Worm (Caenorhabditis elegans) whole organism, young adult: ENCODE data around the gene tatn-1.

Source experiments
- C17E4.6 ChIP-seq: fragments of 200-800 bp; sonication (Bioruptor generic); IDR thresholded peaks from 2 replicates; pipeline ENCODE4 v1.3.6; 2022; ENCODE audit warnings: missing genetic modification reagents, missing genetic modification characterization, missing compliant biosample characterization
- F55B11.4 ChIP-seq: sonication (generic microtip); optimal IDR thresholded peaks from 2 replicates; lab custom pipeline; 2016; ENCODE audit warnings: missing compliant biosample characterization, missing genetic modification characterization, borderline replicate concordance; ENCODE audit not compliant: insufficient read depth
- ama-1 ChIP-seq, 3 experiments: fragments of 150-350 bp in 1 of 3; sonication (generic microtip) in 2 of 3; optimal IDR thresholded peaks; 2 replicates each; lab custom pipeline; 2014 to 2018; ENCODE audit warnings: missing biosample characterization in 2 of 3, missing genetic modification characterization in 2 of 3, missing genetic modification reagents in 2 of 3
- athp-1 ChIP-seq: sonication (generic microtip); optimal IDR thresholded peaks from 2 replicates; lab custom pipeline; 2017; ENCODE audit warnings: mild to moderate bottlenecking, missing genetic modification characterization, missing compliant biosample characterization
- ccch-3 ChIP-seq: fragments of 200-800 bp; sonication (Bioruptor generic); optimal IDR thresholded peaks from 2 replicates; lab custom pipeline; 2018; ENCODE audit warnings: mild to moderate bottlenecking, missing genetic modification characterization, missing compliant biosample characterization
- chd-7 ChIP-seq: sonication (generic microtip); optimal IDR thresholded peaks from 2 replicates; lab custom pipeline; 2016; ENCODE audit warnings: mild to moderate bottlenecking, missing genetic modification characterization, moderate library complexity, missing compliant biosample characterization
- dpff-1 ChIP-seq: sonication (generic microtip); optimal IDR thresholded peaks from 2 replicates; lab custom pipeline; 2017; ENCODE audit warnings: mild to moderate bottlenecking, missing genetic modification characterization, missing compliant biosample characterization
- ekl-4 ChIP-seq: fragments of 200-800 bp; sonication (Bioruptor generic); IDR thresholded peaks from 2 replicates; pipeline ENCODE4 v1.3.6; 2022; ENCODE audit warnings: missing genetic modification reagents, missing genetic modification characterization, missing compliant biosample characterization
- hsf-1 ChIP-seq: fragments of 200-800 bp; sonication (Bioruptor generic); IDR thresholded peaks from 2 replicates; pipeline ENCODE4 v1.3.6; 2022; ENCODE audit warnings: missing genetic modification reagents, missing genetic modification characterization, missing compliant biosample characterization
- let-607 ChIP-seq, 2 experiments: fragments of 200-800 bp in 1 of 2; sonication (Bioruptor generic) in 1 of 2; sonication (generic microtip) in 1 of 2; optimal IDR thresholded peaks; 2 replicates each; lab custom pipeline; 2016 to 2018; ENCODE audit warnings: mild to moderate bottlenecking in 2 of 2, missing compliant biosample characterization in 2 of 2, missing genetic modification characterization in 2 of 2, moderate library complexity in 2 of 2, missing genotype in 1 of 2
- madf-6 ChIP-seq: fragments of 200-800 bp; sonication (Bioruptor generic); IDR thresholded peaks from 2 replicates; pipeline ENCODE4 v1.3.6; 2022; ENCODE audit warnings: missing genetic modification reagents, missing genetic modification characterization, missing compliant biosample characterization
- unc-62 ChIP-seq: fragments of 150-350 bp; optimal IDR thresholded peaks from 2 replicates; lab custom pipeline; 2014; ENCODE audit warnings: missing biosample characterization, missing genetic modification reagents, missing genetic modification characterization

DNA sequence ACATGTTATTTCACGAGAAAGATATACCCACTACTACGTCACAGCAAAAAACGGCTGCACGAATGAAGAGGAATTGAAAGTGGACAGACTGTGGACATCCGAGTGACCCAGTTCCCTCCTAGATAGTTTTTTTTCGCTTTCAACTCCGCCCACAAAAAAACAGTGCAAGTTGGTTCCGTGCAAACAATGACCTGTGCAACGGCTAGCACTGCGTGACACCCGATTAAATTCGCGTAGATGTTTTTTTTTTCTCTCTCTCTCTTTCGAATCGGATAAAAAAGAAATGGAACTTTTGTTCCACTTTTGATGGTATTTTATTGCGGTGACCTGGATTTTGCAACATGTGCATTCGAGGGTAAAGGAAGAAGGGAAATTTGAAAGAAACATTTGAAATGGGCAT lies 45.6 kb upstream of the tatn-1 start:
- TF ChIP-seq C17E4.6 (GFP tag; lab: Robert Waterston, UW), result no peak
- no peak for TF ChIP-seq ekl-4 (GFP tag; lab: Robert Waterston, UW)
- TF ChIP-seq ama-1 (optimal IDR thresholded peaks at IDR 0.05; lab: Kevin White, UChicago), result no peak
- TF ChIP-seq ama-1 (GFP tag; optimal IDR thresholded peaks at IDR 0.05; lab: Kevin White, UChicago), result no peak
- TF ChIP-seq F55B11.4 (tag; lab: Kevin White, UChicago), result no peak
- TF ChIP-seq chd-7 (tag; lab: Kevin White, UChicago), result no peak
- TF ChIP-seq dpff-1 (tag; lab: Kevin White, UChicago), result no peak
- no peak for TF ChIP-seq athp-1 (tag; lab: Kevin White, UChicago)
- TF ChIP-seq unc-62 (GFP tag; lab: Kevin White, UChicago), result no peak
- TF ChIP-seq hsf-1, result no peak
- no peak for TF ChIP-seq madf-6 (GFP tag; lab: Robert Waterston, UW)
- TF ChIP-seq let-607 (tag; optimal IDR thresholded peaks at IDR 0.05; lab: Kevin White, UChicago), result no peak
- no peak for TF ChIP-seq ccch-3 (GFP tag; lab: Kevin White, UChicago)
